Fruit fly (Drosophila melanogaster) Kc167 (cell line): ENCODE results near the gene IA-2.

ENCODE experiments used
- h ChIP-seq: fragments of >200 bp; optimal IDR thresholded peaks from 3 replicates; lab custom pipeline; 2018; ENCODE audit warnings: missing external identifiers

The IA-2 gene

DNA sequence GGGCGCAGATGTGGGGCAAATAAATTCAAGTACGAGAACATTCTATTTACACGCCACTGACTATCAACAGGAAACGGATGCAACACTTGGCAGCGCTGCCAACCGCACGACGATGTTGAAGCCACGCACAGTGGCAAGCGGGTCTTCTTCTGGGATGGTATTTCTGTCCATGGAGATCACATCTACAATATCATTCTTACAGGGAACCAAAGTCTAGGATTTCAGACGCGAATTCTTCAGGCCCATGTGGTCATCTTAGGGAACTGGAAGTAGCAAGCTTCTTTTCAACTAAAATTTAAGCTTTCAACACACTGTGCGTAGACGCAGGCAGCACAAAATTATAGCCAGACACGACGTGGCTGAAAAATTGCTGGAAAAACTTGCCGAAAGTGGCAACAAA, 84.0 kb downstream of the IA-2 start:
- no peak for TF ChIP-seq h (lab: Kevin White, UChicago)
